Worm (Caenorhabditis elegans): Measurements from ENCODE around the gene fbxa-141.

The fbxa-141 gene

DNA sequence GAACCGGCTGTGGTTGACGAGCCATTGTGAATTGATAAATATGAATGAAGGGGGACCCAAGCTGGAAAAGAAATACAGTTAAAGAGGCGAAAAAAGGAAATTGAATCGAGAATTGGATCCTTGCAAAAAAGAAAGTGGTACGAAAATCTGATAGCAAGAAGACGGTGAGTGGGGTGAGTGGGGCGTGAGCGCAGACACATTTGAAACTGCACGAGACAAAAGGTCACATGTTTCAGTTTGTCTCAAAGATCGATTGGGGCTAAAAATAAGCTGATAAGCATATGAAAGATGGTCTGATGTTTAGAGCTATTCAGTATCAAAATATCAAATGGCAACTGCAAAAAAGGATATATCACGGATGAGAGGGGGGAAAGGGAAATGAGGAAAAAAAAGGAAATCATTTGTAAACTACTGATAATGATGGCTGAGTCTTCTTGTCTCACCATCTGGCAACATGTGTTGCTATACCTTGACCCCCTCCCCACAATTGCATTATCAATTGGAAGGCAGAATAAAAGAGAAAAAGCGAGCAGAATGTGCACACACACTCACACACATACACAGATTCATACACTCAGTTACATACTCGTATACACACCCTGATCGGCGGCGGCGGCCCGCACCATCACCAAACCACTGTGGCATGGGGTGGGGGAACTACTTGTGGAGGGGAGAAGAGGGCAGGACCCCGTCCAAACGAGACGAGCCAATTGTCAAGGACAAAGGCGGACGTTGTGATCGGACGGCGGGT lies 8.7 kb downstream of the fbxa-141 start, which contains the start of gene M163.1 (continued):
- TF ChIP-seq mxl-2 (GFP tag; conservative IDR thresholded peaks at IDR 0.05) (no peak), ZK546.5 (tag; optimal IDR thresholded peaks at IDR 0.05) (no peak), F10B5.3 (tag; optimal IDR thresholded peaks at IDR 0.05) (no peak), mdl-1 (tag; optimal IDR thresholded peaks at IDR 0.05) (no peak), ceh-62 (tag; optimal IDR thresholded peaks at IDR 0.05) (no peak), lim-7 (GFP tag; IDR thresholded peaks at IDR 0.05) (no peak), D1046.2 (GFP tag; IDR thresholded peaks at IDR 0.05) (no peak), cey-2 (tag; optimal IDR thresholded peaks at IDR 0.05; ENCODE audit: borderline replicate concordance, insufficient read depth) (no peak), ceh-44 (GFP tag; IDR thresholded peaks at IDR 0.05) (no peak), pqm-1 (tag; optimal IDR thresholded peaks at IDR 0.05) (peak; percentile 49), hmg-1.1 (GFP tag; IDR thresholded peaks at IDR 0.05) (no peak), php-3 (GFP tag; IDR thresholded peaks at IDR 0.05) (no peak), saeg-2 (GFP tag; IDR thresholded peaks at IDR 0.05) (no peak), ceh-82 (tag; optimal IDR thresholded peaks at IDR 0.05) (no peak), unc-130 (GFP tag; optimal IDR thresholded peaks at IDR 0.05) (no peak), skn-1 (tag; optimal IDR thresholded peaks at IDR 0.05) (no peak), daf-12 (tag; optimal IDR thresholded peaks at IDR 0.05) (no peak), lin-1 (GFP tag; IDR thresholded peaks at IDR 0.05) (no peak), aha-1 (tag) (peak; percentile 95), nhr-48 (tag; optimal IDR thresholded peaks at IDR 0.05) (no peak), F44E2.7 (GFP tag; IDR thresholded peaks at IDR 0.05) (0 out of 2 replicates have a peak, but pooled peaks have one; percentile 48), vab-7 (GFP tag; IDR thresholded peaks at IDR 0.05) (no peak), nhr-111 (GFP tag; optimal IDR thresholded peaks at IDR 0.05) (no peak), F26F4.8 (GFP tag; conservative IDR thresholded peaks at IDR 0.05) (no peak), ceh-32 (tag; optimal IDR thresholded peaks at IDR 0.05; ENCODE audit: poor library complexity) (no peak), nhr-42 (GFP tag; IDR thresholded peaks at IDR 0.05) (no peak), lin-39 (tag; optimal IDR thresholded peaks at IDR 0.05) (no peak), unc-39 (tag; optimal IDR thresholded peaks at IDR 0.05) (no peak), zip-11 (GFP tag; IDR thresholded peaks at IDR 0.05) (no peak), zfp-3 (GFP tag; conservative IDR thresholded peaks at IDR 0.05) (no peak)

DNA sequence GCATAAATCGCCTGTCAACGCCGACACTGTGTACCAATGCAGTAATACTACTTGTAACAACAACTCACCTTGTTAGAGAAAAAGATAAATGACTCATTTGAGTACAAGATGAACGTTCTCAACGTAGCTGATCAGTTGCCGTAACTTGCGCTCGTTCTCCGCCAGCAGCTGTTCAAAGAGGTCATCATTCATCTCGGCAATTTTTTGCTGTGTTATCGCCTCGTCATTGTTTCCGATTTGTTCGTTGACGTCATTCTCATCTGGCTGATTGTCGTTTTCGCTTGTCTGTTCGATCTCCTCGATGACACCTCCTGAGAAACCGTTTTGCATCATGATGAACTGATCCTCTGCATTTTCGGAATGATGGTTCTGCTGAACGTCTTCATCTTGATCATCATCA lies 9.4 kb downstream of the fbxa-141 start:
- TF ChIP-seq nhr-28 (tag; optimal IDR thresholded peaks at IDR 0.05) (peak; percentile 31), T20F7.1 (GFP tag; optimal IDR thresholded peaks at IDR 0.05) (no peak), fkh-10 (GFP tag; optimal IDR thresholded peaks at IDR 0.05) (no peak), dmd-9 (GFP tag; IDR thresholded peaks at IDR 0.05) (no peak), lsy-2 (tag; optimal IDR thresholded peaks at IDR 0.05) (peak in 1 of 2 experiments; percentile 3), lin-39 (tag; optimal IDR thresholded peaks at IDR 0.05) (no peak), php-3 (GFP tag; IDR thresholded peaks at IDR 0.05) (no peak), nhr-76 (tag; optimal IDR thresholded peaks at IDR 0.05) (no peak), nhr-11 (tag; optimal IDR thresholded peaks at IDR 0.05) (no peak), vab-7 (GFP tag; IDR thresholded peaks at IDR 0.05) (no peak), arid-1 (GFP tag; conservative IDR thresholded peaks at IDR 0.05) (no peak), madf-9 (GFP tag; conservative IDR thresholded peaks at IDR 0.05) (no peak), daf-19 (GFP tag; conservative IDR thresholded peaks at IDR 0.05) (no peak), hlh-30 (tag; optimal IDR thresholded peaks at IDR 0.05; ENCODE audit: insufficient read depth) (peak; percentile 25), duxl-1 (tag; optimal IDR thresholded peaks at IDR 0.05; ENCODE audit: poor library complexity) (no peak), Y48G9A.11 (GFP tag; IDR thresholded peaks at IDR 0.05) (no peak), zag-1 (tag; optimal IDR thresholded peaks at IDR 0.05) (no peak), lin-13 (GFP tag; optimal IDR thresholded peaks at IDR 0.05) (no peak), daf-16 (GFP tag; optimal IDR thresholded peaks at IDR 0.05) (peak in 1 of 2 experiments; percentile 56), daf-16 (tag; optimal IDR thresholded peaks at IDR 0.05) (no peak), jun-1 (tag; optimal IDR thresholded peaks at IDR 0.05) (no peak), nhr-25 (tag; optimal IDR thresholded peaks at IDR 0.05; ENCODE audit: borderline replicate concordance, insufficient read depth) (no peak), F37D6.2 (tag; optimal IDR thresholded peaks at IDR 0.05) (no peak), tag-97 (GFP tag; IDR thresholded peaks at IDR 0.05) (no peak), nhr-77 (tag; optimal IDR thresholded peaks at IDR 0.05) (no peak)

All from whole organism, L4 larva.